Worm (Caenorhabditis elegans) whole organism, L2 larva: ENCODE results near the gene srh-299.

Experiments
- ama-1 ChIP-seq: fragments of 150-350 bp; optimal IDR thresholded peaks from 2 replicates; lab custom pipeline; 2018; ENCODE audit warnings: inconsistent platforms
- ceh-16 ChIP-seq: fragments of 150-350 bp; optimal IDR thresholded peaks from 2 replicates; lab custom pipeline; 2014; ENCODE audit warnings: missing biosample characterization, missing genetic modification characterization
- elt-1 ChIP-seq: fragments of 150-350 bp; optimal IDR thresholded peaks from 2 replicates; lab custom pipeline; 2014; ENCODE audit warnings: missing biosample characterization, missing genetic modification characterization
- lin-13 ChIP-seq: fragments of 150-350 bp; optimal IDR thresholded peaks from 2 replicates; lab custom pipeline; 2014; ENCODE audit warnings: missing biosample characterization, missing genetic modification reagents, missing genetic modification characterization
- mdl-1 ChIP-seq, 2 experiments: fragments of 150-350 bp in 1 of 2; sonication (generic microtip) in 1 of 2; optimal IDR thresholded peaks; 2 replicates each; lab custom pipeline; 2017; ENCODE audit warnings: missing biosample characterization in 2 of 2, missing genetic modification characterization in 2 of 2
- nhr-237 ChIP-seq: fragments of 150-350 bp; optimal IDR thresholded peaks from 2 replicates; lab custom pipeline; 2014; ENCODE audit warnings: missing biosample characterization, missing genetic modification characterization
- snpc-4 ChIP-seq: fragments of 150-350 bp; optimal IDR thresholded peaks from 2 replicates; lab custom pipeline; 2014; ENCODE audit warnings: missing biosample characterization, missing genetic modification characterization
- ztf-11 ChIP-seq: sonication (generic microtip); optimal IDR thresholded peaks from 2 replicates; lab custom pipeline; 2017; ENCODE audit warnings: missing biosample characterization, missing genetic modification characterization

- TF ChIP-seq ceh-16 (tag; lab: Kevin White, UChicago) (no peak), elt-1 (tag; lab: Kevin White, UChicago) (no peak), ama-1 (lab: Kevin White, UChicago) (no peak), snpc-4 (tag; lab: Kevin White, UChicago) (no peak), mdl-1 (tag; optimal IDR thresholded peaks at IDR 0.05; lab: Kevin White, UChicago) (no peak), lin-13 (no peak), nhr-237 (tag; lab: Kevin White, UChicago) (no peak), ztf-11 (tag; lab: Kevin White, UChicago) (no peak)
Measured at ce11 chrV:15891279-15891678, 28.1 kb downstream of the srh-299 start.
